Worm (Caenorhabditis elegans): ENCODE data around the gene F32A11.1.

F32A11.1 gene

DNA sequence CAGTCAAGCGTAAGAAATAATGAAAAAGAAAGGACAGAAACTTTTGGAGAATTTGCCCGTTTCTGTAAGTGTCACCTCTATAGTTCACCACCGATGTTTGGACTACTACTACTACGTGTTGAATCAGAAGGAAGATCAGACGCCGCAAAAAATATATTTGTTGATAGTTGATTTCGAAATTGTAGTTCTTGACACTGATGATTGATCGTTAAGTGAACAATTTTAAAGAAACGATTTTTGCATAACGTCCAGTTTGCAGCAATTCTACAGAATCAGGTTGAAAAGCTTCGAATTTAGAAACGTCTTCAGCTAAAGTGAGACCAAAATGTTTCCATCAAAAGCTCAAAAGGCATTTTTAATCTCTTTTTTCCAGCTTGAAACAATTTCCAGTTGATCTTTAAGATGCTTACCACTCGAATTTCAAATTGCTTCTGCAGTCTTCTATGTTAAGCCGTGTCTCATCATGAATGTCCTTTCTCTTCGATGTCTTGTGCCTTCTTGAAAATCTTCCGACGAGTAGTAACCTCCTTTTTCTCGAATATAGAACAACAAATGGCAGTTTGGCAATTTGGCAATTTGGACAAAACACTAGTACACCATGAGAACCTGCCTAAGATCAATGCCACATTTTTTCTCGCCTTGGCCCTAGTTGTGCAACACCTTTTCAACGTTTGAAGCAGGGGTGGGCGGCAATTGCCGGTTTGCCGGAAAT, 38.7 kb downstream of the F32A11.1 start:
- no peak for TF ChIP-seq syd-9 (tag; optimal IDR thresholded peaks at IDR 0.05)
- TF ChIP-seq hlh-13 (GFP tag; optimal IDR thresholded peaks at IDR 0.05), result no peak
- no peak for TF ChIP-seq ets-4 (tag; optimal IDR thresholded peaks at IDR 0.05)
- no peak for TF ChIP-seq ceh-48 (tag; optimal IDR thresholded peaks at IDR 0.05)
- TF ChIP-seq eyg-1 (tag; optimal IDR thresholded peaks at IDR 0.05), result no peak
- no peak for TF ChIP-seq ceh-19 (GFP tag; optimal IDR thresholded peaks at IDR 0.05)
- no peak for TF ChIP-seq zip-5 (tag; optimal IDR thresholded peaks at IDR 0.05)
- no peak for TF ChIP-seq ceh-24 (tag; optimal IDR thresholded peaks at IDR 0.05)
- TF ChIP-seq unc-86 (tag; optimal IDR thresholded peaks at IDR 0.05), result no peak
- no peak for TF ChIP-seq ceh-14 (tag; optimal IDR thresholded peaks at IDR 0.05)
- TF ChIP-seq hlh-15 (tag; optimal IDR thresholded peaks at IDR 0.05), result no peak
- no peak for TF ChIP-seq pha-4 (tag; optimal IDR thresholded peaks at IDR 0.05)
- TF ChIP-seq pha-2 (tag; optimal IDR thresholded peaks at IDR 0.05), result no peak
- TF ChIP-seq fkh-10 (GFP tag; optimal IDR thresholded peaks at IDR 0.05), result no peak
- TF ChIP-seq rnt-1 (tag; optimal IDR thresholded peaks at IDR 0.05), result no peak
- no peak for TF ChIP-seq ceh-22 (tag; optimal IDR thresholded peaks at IDR 0.05)
- no peak for TF ChIP-seq dmd-4 (tag; optimal IDR thresholded peaks at IDR 0.05; ENCODE audit: borderline replicate concordance)
- TF ChIP-seq ahr-1 (tag; optimal IDR thresholded peaks at IDR 0.05), result no peak
- TF ChIP-seq ceh-6 (GFP tag; optimal IDR thresholded peaks at IDR 0.05), result no peak

DNA sequence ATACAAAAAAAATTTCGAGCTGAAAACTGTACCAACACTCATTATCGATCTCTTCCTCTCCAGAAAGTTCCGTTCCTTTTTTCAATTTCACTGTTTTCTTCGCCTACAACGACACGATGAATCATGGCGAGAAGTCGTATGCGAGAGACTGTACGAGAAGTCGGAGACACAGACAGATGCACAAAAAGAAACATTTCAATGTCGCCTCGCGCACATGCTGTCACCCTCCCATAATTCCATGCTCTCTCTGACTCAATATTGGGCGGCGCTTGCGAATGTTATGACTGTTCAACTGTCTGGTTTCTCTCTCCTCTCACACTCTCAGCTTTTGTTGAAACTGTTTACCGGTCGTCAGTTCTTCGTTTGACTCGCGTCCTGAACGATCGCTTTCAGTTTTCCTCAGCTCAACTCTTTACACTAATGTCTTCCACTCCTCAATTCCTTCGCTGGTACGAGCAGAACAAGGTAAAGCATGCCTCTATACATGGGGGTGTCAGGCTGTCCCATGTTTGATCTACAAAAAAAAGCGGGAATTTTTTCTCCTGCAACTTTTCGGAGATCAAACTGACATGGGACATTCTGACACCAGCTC, 39.7 kb downstream of the F32A11.1 start:
- TF ChIP-seq tbx-7 (tag; optimal IDR thresholded peaks at IDR 0.05) (no peak), ceh-9 (tag; optimal IDR thresholded peaks at IDR 0.05) (no peak), ceh-18 (tag; optimal IDR thresholded peaks at IDR 0.05) (no peak), gmeb-2 (tag; optimal IDR thresholded peaks at IDR 0.05) (no peak), sox-2 (GFP tag; IDR thresholded peaks at IDR 0.05) (no peak), odd-2 (tag; optimal IDR thresholded peaks at IDR 0.05) (no peak), elt-2 (tag; optimal IDR thresholded peaks at IDR 0.05) (no peak), dmd-4 (tag; optimal IDR thresholded peaks at IDR 0.05; ENCODE audit: borderline replicate concordance) (no peak), ref-2 (tag; optimal IDR thresholded peaks at IDR 0.05) (no peak), ceh-34 (tag; optimal IDR thresholded peaks at IDR 0.05) (no peak), sdc-2 (tag; optimal IDR thresholded peaks at IDR 0.05) (no peak)

DNA sequence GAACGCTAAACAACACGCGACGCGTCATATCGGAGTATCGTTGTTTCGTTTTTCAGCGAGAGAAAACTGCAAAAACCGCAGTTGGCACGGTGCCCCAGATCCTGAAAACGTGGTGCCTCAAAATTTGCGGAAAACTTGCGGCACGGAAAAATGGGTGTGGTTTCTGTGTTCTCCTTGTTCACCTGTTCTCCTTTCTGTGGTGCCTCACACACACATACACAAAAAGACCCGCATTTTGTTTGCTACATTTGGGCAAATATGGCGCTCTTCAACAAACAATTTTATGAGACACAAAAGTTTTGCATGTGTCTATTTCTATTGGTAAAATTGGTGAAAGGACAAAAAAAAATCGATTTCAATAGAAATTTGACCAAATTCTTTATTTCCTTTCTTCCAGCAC, 41.7 kb downstream of the F32A11.1 start:
- TF ChIP-seq ceh-2 (tag; optimal IDR thresholded peaks at IDR 0.05) (no peak), ceh-31 (tag; optimal IDR thresholded peaks at IDR 0.05) (peak; percentile 35), tbx-2 (tag; optimal IDR thresholded peaks at IDR 0.05) (peak; percentile 40), ceh-30 (tag; optimal IDR thresholded peaks at IDR 0.05) (no peak)

DNA sequence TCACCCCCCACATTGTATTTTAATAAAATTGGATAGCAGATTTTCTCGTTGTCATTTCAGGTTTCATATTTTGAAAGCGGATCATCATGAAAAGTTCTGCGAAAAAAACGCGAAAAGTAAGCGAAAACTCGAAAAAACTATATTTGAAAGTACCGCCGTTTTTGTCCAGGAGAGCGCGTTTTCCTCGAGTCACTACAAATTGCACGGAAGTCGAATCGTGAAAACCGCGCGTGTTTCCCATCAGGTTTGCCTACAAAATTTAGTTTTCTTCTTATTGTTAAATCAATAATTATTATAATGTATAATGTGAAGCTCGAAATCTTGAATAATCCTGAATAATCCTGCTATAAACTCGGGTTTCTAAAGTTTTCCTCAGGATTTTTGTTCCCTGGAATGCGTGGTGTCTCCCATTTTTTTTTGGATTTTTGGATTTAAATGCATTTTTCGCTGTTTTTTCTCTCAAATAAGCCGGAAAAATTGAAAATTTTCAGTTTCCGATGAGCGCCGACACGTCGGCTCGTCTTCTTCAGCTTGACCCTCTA, 42.6 kb downstream of the F32A11.1 start, which contains the start of gene btf-1:
Gene btf-1, plus strand, starts transcription at position 492 of the 542 bp plus-strand sequence.
- TF ChIP-seq dve-1 (tag; optimal IDR thresholded peaks at IDR 0.05) (no peak), F13H6.1 (tag; optimal IDR thresholded peaks at IDR 0.05) (peak; percentile 71), unc-86 (tag; optimal IDR thresholded peaks at IDR 0.05) (peak; percentile 73), fax-1 (tag; optimal IDR thresholded peaks at IDR 0.05) (peak; percentile 86), ama-1 (optimal IDR thresholded peaks at IDR 0.05) (peak; percentile 81), ceh-34 (tag; optimal IDR thresholded peaks at IDR 0.05) (peak; percentile 42), tbx-2 (tag; optimal IDR thresholded peaks at IDR 0.05) (peak; percentile 85), hlh-13 (GFP tag; optimal IDR thresholded peaks at IDR 0.05) (no peak), ceh-6 (GFP tag; optimal IDR thresholded peaks at IDR 0.05) (no peak), gmeb-2 (tag; optimal IDR thresholded peaks at IDR 0.05) (no peak), ceh-18 (tag; optimal IDR thresholded peaks at IDR 0.05) (peak; percentile 35), ets-4 (tag; optimal IDR thresholded peaks at IDR 0.05) (peak; percentile 68), nhr-232 (tag; optimal IDR thresholded peaks at IDR 0.05) (no peak), fkh-6 (tag; optimal IDR thresholded peaks at IDR 0.05) (peak; percentile 10), ztf-16 (tag; optimal IDR thresholded peaks at IDR 0.05) (peak; percentile 71), pros-1 (tag; optimal IDR thresholded peaks at IDR 0.05) (no peak), ceh-9 (tag; optimal IDR thresholded peaks at IDR 0.05) (no peak), ttx-3 (tag; optimal IDR thresholded peaks at IDR 0.05) (peak; percentile 34), unc-55 (GFP tag; optimal IDR thresholded peaks at IDR 0.05) (no peak), eyg-1 (tag; optimal IDR thresholded peaks at IDR 0.05) (peak; percentile 16), hlh-6 (tag; optimal IDR thresholded peaks at IDR 0.05) (no peak), lin-11 (tag; optimal IDR thresholded peaks at IDR 0.05) (no peak), C38D4.7 (GFP tag; optimal IDR thresholded peaks at IDR 0.05) (no peak), pha-4 (tag; optimal IDR thresholded peaks at IDR 0.05) (no peak), pha-2 (tag; optimal IDR thresholded peaks at IDR 0.05) (peak; percentile 25)
